Fruit fly (Drosophila melanogaster): ENCODE results near the gene Mob2.

dm6 chr3L:11602040-11602439 is 40.0 kb upstream of the Mob2 start:
- TF ChIP-seq usp (GFP tag; optimal IDR thresholded peaks at IDR 0.05) (no peak), CG8478 (optimal IDR thresholded peaks at IDR 0.05) (no peak), pan (optimal IDR thresholded peaks at IDR 0.05) (no peak), Dll (optimal IDR thresholded peaks at IDR 0.05) (no peak), EcR (GFP tag; optimal IDR thresholded peaks at IDR 0.05) (no peak), psq (optimal IDR thresholded peaks at IDR 0.05) (no peak)

Data from whole organism.